Worm (Caenorhabditis elegans): Measurements from ENCODE around the gene arrd-14.

- no peak for TF ChIP-seq hmg-4 (GFP tag; optimal IDR thresholded peaks at IDR 0.05)
- no peak for TF ChIP-seq aly-1 (tag; optimal IDR thresholded peaks at IDR 0.05)
- TF ChIP-seq tbx-11 (GFP tag; IDR thresholded peaks at IDR 0.05), result no peak
- TF ChIP-seq hmbx-1 (tag; optimal IDR thresholded peaks at IDR 0.05), result no peak
- no peak for TF ChIP-seq flt-1 (GFP tag; IDR thresholded peaks at IDR 0.05)
- TF ChIP-seq pes-1 (GFP tag; IDR thresholded peaks at IDR 0.05), result no peak
- no peak for TF ChIP-seq tra-4 (tag; optimal IDR thresholded peaks at IDR 0.05)
- no peak for TF ChIP-seq F13C5.2 (tag; optimal IDR thresholded peaks at IDR 0.05)
- TF ChIP-seq ama-1 (optimal IDR thresholded peaks at IDR 0.05), result no peak
- TF ChIP-seq ceh-13 (GFP tag; optimal IDR thresholded peaks at IDR 0.05), result no peak
Measured at ce11 chrII:13717393-13718367, 34.4 kb upstream of the arrd-14 start.
